Fruit fly (Drosophila melanogaster) whole organism, embryonic: ENCODE measurements around the gene CG13931.

Experiments used
- ATbp ChIP-seq: fragments of 200-800 bp; sonication (Bioruptor generic); optimal IDR thresholded peaks from 2 replicates; lab custom pipeline; 2017; ENCODE audit warnings: missing biosample characterization, mild to moderate bottlenecking, missing genetic modification characterization, missing genetic modification reagents
- BEAF-32 ChIP-seq: fragments of 200-800 bp; sonication (Bioruptor generic); optimal IDR thresholded peaks from 3 replicates; lab custom pipeline; 2017; ENCODE audit warnings: missing biosample characterization, missing genetic modification characterization, mild to moderate bottlenecking, moderate library complexity, missing genetic modification reagents
- CG10267 ChIP-seq: fragments of 200-800 bp; sonication (Bioruptor generic); optimal IDR thresholded peaks from 2 replicates; lab custom pipeline; 2018; ENCODE audit warnings: missing biosample characterization, mild to moderate bottlenecking, missing genetic modification characterization, moderate library complexity
- CG10431 ChIP-seq: fragments of 200-800 bp; sonication (Bioruptor generic); optimal IDR thresholded peaks from 3 replicates; lab custom pipeline; 2018; ENCODE audit warnings: missing biosample characterization, mild to moderate bottlenecking, missing genetic modification characterization
- CG10462 ChIP-seq: fragments of 200-800 bp; sonication (Bioruptor generic); optimal IDR thresholded peaks from 2 replicates; lab custom pipeline; 2016; ENCODE audit warnings: missing biosample characterization, missing genetic modification characterization
- CG10979 ChIP-seq: fragments of 200-800 bp; sonication (Bioruptor generic); optimal IDR thresholded peaks from 2 replicates; lab custom pipeline; 2018; ENCODE audit warnings: missing biosample characterization, mild to moderate bottlenecking, missing genetic modification characterization, moderate library complexity
- CG11504 ChIP-seq: fragments of 200-800 bp; sonication (Bioruptor generic); optimal IDR thresholded peaks from 3 replicates; lab custom pipeline; 2019; ENCODE audit warnings: missing biosample characterization, mild to moderate bottlenecking, missing genetic modification characterization, moderate library complexity
- CG11560 ChIP-seq: fragments of 200-800 bp; sonication (Bioruptor generic); IDR thresholded peaks from 3 replicates; pipeline ENCODE4 v1.3.6; 2022; ENCODE audit warnings: missing biosample characterization, missing genetic modification characterization
- CG12942 ChIP-seq: fragments of 200-800 bp; sonication (Bioruptor generic); optimal IDR thresholded peaks from 3 replicates; lab custom pipeline; 2016; ENCODE audit warnings: missing biosample characterization, missing genetic modification characterization
- CG15696 ChIP-seq: fragments of 200-800 bp; sonication (Bioruptor generic); optimal IDR thresholded peaks from 2 replicates; lab custom pipeline; 2019; ENCODE audit warnings: missing biosample characterization, mild to moderate bottlenecking, missing genetic modification characterization, moderate library complexity
- CG17186 ChIP-seq: fragments of 200-800 bp; sonication (Bioruptor generic); optimal IDR thresholded peaks from 3 replicates; lab custom pipeline; 2017; ENCODE audit warnings: missing biosample characterization, missing genetic modification reagents, missing genetic modification characterization
- CG1832 ChIP-seq: fragments of 200-800 bp; sonication (Bioruptor generic); optimal IDR thresholded peaks from 2 replicates; lab custom pipeline; 2017; ENCODE audit warnings: missing biosample characterization, mild to moderate bottlenecking, missing genetic modification characterization, inconsistent platforms
- CG18619 ChIP-seq: fragments of 200-800 bp; sonication (Bioruptor generic); optimal IDR thresholded peaks from 3 replicates; lab custom pipeline; 2017; ENCODE audit warnings: missing biosample characterization, mild to moderate bottlenecking, missing genetic modification characterization
- CG34422 ChIP-seq: fragments of 200-800 bp; sonication (Bioruptor generic); IDR thresholded peaks from 3 replicates; pipeline ENCODE4 v1.3.6; 2022; ENCODE audit warnings: missing biosample characterization, missing genetic modification characterization
- CG5180 ChIP-seq: fragments of 200-800 bp; sonication (Bioruptor generic); optimal IDR thresholded peaks from 3 replicates; lab custom pipeline; 2017; ENCODE audit warnings: missing biosample characterization, missing genetic modification characterization, mild to moderate bottlenecking, moderate library complexity, missing genetic modification reagents
- CG6813 ChIP-seq: fragments of 200-800 bp; sonication (Bioruptor generic); optimal IDR thresholded peaks from 2 replicates; lab custom pipeline; 2017; ENCODE audit warnings: missing biosample characterization, missing genetic modification characterization, mild to moderate bottlenecking, moderate library complexity, missing genetic modification reagents
- CG9609 ChIP-seq: fragments of 200-800 bp; sonication (Bioruptor generic); optimal IDR thresholded peaks from 3 replicates; lab custom pipeline; 2016; ENCODE audit warnings: missing biosample characterization, missing genetic modification characterization
- D19A ChIP-seq: fragments of 200-800 bp; optimal IDR thresholded peaks from 3 replicates; lab custom pipeline; 2019; ENCODE audit warnings: missing biosample characterization, mild to moderate bottlenecking, missing genetic modification characterization, moderate library complexity
- Dad ChIP-seq: fragments of 200-800 bp; sonication (Bioruptor generic); optimal IDR thresholded peaks from 3 replicates; lab custom pipeline; 2016; ENCODE audit warnings: missing biosample characterization, missing genetic modification characterization
- Ets65A ChIP-seq: fragments of 200-800 bp; sonication (Bioruptor generic); peaks from one replicate; lab custom pipeline; 2016; ENCODE audit warnings: missing biosample characterization, missing genetic modification characterization
- Hmx ChIP-seq: fragments of 200-800 bp; sonication (Bioruptor generic); optimal IDR thresholded peaks from 2 replicates; lab custom pipeline; 2016; ENCODE audit warnings: missing biosample characterization, missing genetic modification characterization
- MESR4 ChIP-seq: fragments of 200-800 bp; sonication (Bioruptor generic); optimal IDR thresholded peaks from 2 replicates; lab custom pipeline; 2018; ENCODE audit warnings: missing biosample characterization, mild to moderate bottlenecking, missing genetic modification characterization, moderate library complexity
- Med ChIP-seq: fragments of 200-800 bp; sonication (Bioruptor generic); peaks from one replicate; lab custom pipeline; 2016; ENCODE audit warnings: missing biosample characterization, missing genetic modification characterization, mild to moderate bottlenecking, inconsistent platforms, moderate library complexity
- Mes4 ChIP-seq: fragments of 200-800 bp; sonication (Bioruptor generic); optimal IDR thresholded peaks from 2 replicates; lab custom pipeline; 2016; ENCODE audit warnings: missing biosample characterization, missing genetic modification characterization
- NC2α ChIP-seq: fragments of 200-800 bp; sonication (Bioruptor generic); optimal IDR thresholded peaks from 2 replicates; lab custom pipeline; 2016; ENCODE audit warnings: missing biosample characterization, missing genetic modification characterization
- NfI ChIP-seq: fragments of 200-800 bp; sonication (Bioruptor generic); optimal IDR thresholded peaks from 3 replicates; lab custom pipeline; 2018; ENCODE audit warnings: missing biosample characterization, mild to moderate bottlenecking, missing genetic modification characterization, moderate library complexity
- Oaz ChIP-seq: fragments of 200-800 bp; sonication (Bioruptor generic); IDR thresholded peaks from 2 replicates; pipeline ENCODE4 v1.3.6; 2022; ENCODE audit warnings: missing biosample characterization, missing genetic modification characterization
- Opbp ChIP-seq: fragments of 200-800 bp; sonication (Bioruptor generic); IDR thresholded peaks from 3 replicates; pipeline ENCODE4 v1.3.6; 2022; ENCODE audit warnings: missing biosample characterization, missing genetic modification characterization; ENCODE audit not compliant: partially characterized antibody
- Xrp1 ChIP-seq: fragments of 200-800 bp; sonication (Bioruptor generic); IDR thresholded peaks from 2 replicates; pipeline ENCODE4 v1.3.6; 2022; ENCODE audit warnings: missing biosample characterization, missing genetic modification characterization
- ash1 ChIP-seq: fragments of 200-800 bp; sonication (Bioruptor generic); optimal IDR thresholded peaks from 2 replicates; lab custom pipeline; 2018; ENCODE audit warnings: missing biosample characterization, mild to moderate bottlenecking, missing genetic modification characterization
- crol ChIP-seq: fragments of 200-800 bp; sonication (Bioruptor generic); IDR thresholded peaks from 2 replicates; pipeline ENCODE4 v1.3.6; 2022; ENCODE audit warnings: missing biosample characterization, missing genetic modification characterization
- da ChIP-seq: fragments of 200-800 bp; sonication (Bioruptor generic); optimal IDR thresholded peaks from 2 replicates; lab custom pipeline; 2016; ENCODE audit warnings: missing biosample characterization, missing genetic modification characterization
- dmrt99B ChIP-seq: fragments of 200-800 bp; sonication (Bioruptor generic); optimal IDR thresholded peaks from 2 replicates; lab custom pipeline; 2018; ENCODE audit warnings: missing biosample characterization, mild to moderate bottlenecking, missing genetic modification characterization, moderate library complexity
- fd96Cb ChIP-seq: fragments of 200-800 bp; sonication (Bioruptor generic); optimal IDR thresholded peaks from 2 replicates; lab custom pipeline; 2018; ENCODE audit warnings: missing biosample characterization, mild to moderate bottlenecking, missing genetic modification characterization, moderate library complexity
- gcm2 ChIP-seq: fragments of 200-800 bp; sonication (Bioruptor generic); optimal IDR thresholded peaks from 2 replicates; lab custom pipeline; 2016; ENCODE audit warnings: missing biosample characterization, missing genetic modification characterization
- grau ChIP-seq: fragments of 200-800 bp; optimal IDR thresholded peaks from 3 replicates; lab custom pipeline; 2019; ENCODE audit warnings: missing biosample characterization, mild to moderate bottlenecking, missing genetic modification characterization, moderate library complexity
- gt ChIP-seq: fragments of 200-800 bp; sonication (Bioruptor generic); IDR thresholded peaks from 2 replicates; pipeline ENCODE4 v1.3.6; 2022; ENCODE audit warnings: missing biosample characterization, missing genetic modification characterization
- kay ChIP-seq: fragments of 200-800 bp; sonication (Bioruptor generic); optimal IDR thresholded peaks from 2 replicates; lab custom pipeline; 2016; ENCODE audit warnings: missing biosample characterization, missing genetic modification characterization
- kni ChIP-seq: fragments of 200-800 bp; sonication (Bioruptor generic); optimal IDR thresholded peaks from 3 replicates; lab custom pipeline; 2017; ENCODE audit warnings: mild to moderate bottlenecking, missing biosample characterization, missing genetic modification reagents, missing genetic modification characterization
- maf-S ChIP-seq: fragments of 200-800 bp; sonication (Bioruptor generic); optimal IDR thresholded peaks from 2 replicates; lab custom pipeline; 2016; ENCODE audit warnings: missing biosample characterization, missing genetic modification characterization
- mam ChIP-seq: fragments of 200-800 bp; sonication (Bioruptor generic); optimal IDR thresholded peaks from 3 replicates; lab custom pipeline; 2016; ENCODE audit warnings: missing biosample characterization, missing genetic modification characterization
- mirr ChIP-seq: fragments of 200-800 bp; sonication (Bioruptor generic); optimal IDR thresholded peaks from 3 replicates; lab custom pipeline; 2018; ENCODE audit warnings: missing biosample characterization, mild to moderate bottlenecking, missing genetic modification characterization
- pho ChIP-seq: fragments of 200-800 bp; sonication (Bioruptor generic); optimal IDR thresholded peaks from 2 replicates; lab custom pipeline; 2016; ENCODE audit warnings: missing biosample characterization, missing genetic modification characterization
- pum ChIP-seq: fragments of 200-800 bp; sonication (Bioruptor generic); optimal IDR thresholded peaks from 2 replicates; lab custom pipeline; 2016; ENCODE audit warnings: missing biosample characterization, missing genetic modification characterization
- pzg ChIP-seq: fragments of 200-800 bp; sonication (Bioruptor generic); optimal IDR thresholded peaks from 3 replicates; lab custom pipeline; 2018; ENCODE audit warnings: missing biosample characterization, mild to moderate bottlenecking, missing genetic modification characterization, moderate library complexity
- sens ChIP-seq: fragments of 200-800 bp; sonication (Bioruptor generic); peaks from one replicate; lab custom pipeline; 2016; ENCODE audit warnings: missing biosample characterization, missing genetic modification characterization
- shn ChIP-seq: fragments of 200-800 bp; sonication (Bioruptor generic); optimal IDR thresholded peaks from 3 replicates; lab custom pipeline; 2016; ENCODE audit warnings: missing biosample characterization, missing genetic modification characterization
- slou ChIP-seq: fragments of 200-800 bp; sonication (Bioruptor generic); optimal IDR thresholded peaks from 3 replicates; lab custom pipeline; 2016; ENCODE audit warnings: missing biosample characterization, missing genetic modification characterization
- sqz ChIP-seq: fragments of 200-800 bp; sonication (Bioruptor generic); optimal IDR thresholded peaks from 3 replicates; lab custom pipeline; 2018; ENCODE audit warnings: missing biosample characterization, mild to moderate bottlenecking, missing genetic modification characterization
- toy ChIP-seq: fragments of 200-800 bp; sonication (Bioruptor generic); IDR thresholded peaks from 2 replicates; pipeline ENCODE4 v1.3.6; 2022; ENCODE audit warnings: missing biosample characterization, missing genetic modification characterization
- vvl ChIP-seq: fragments of 200-800 bp; sonication (Bioruptor generic); IDR thresholded peaks from 2 replicates; pipeline ENCODE4 v1.3.6; 2022; ENCODE audit warnings: missing biosample characterization, missing genetic modification characterization
- wdn ChIP-seq: fragments of 200-800 bp; sonication (Bioruptor generic); IDR thresholded peaks from 2 replicates; pipeline ENCODE4 v1.3.6; 2022; ENCODE audit warnings: missing biosample characterization, missing genetic modification characterization

The CG13931 gene

dm6 chr3L:1730873-1731272 lies 28.7 kb upstream of the CG13931 start, which contains the start of gene drpr (continued):
- no peak for TF ChIP-seq gcm2 (GFP tag; lab: Kevin White, UChicago)
- no peak for TF ChIP-seq CG10462 (GFP tag; lab: Kevin White, UChicago)
- TF ChIP-seq CG15696 (tag; lab: Kevin White, UChicago): peak; percentile 4
- no peak for TF ChIP-seq ash1 (GFP tag; lab: Kevin White, UChicago)
- TF ChIP-seq kay (GFP tag; lab: Kevin White, UChicago): no peak
- peak; percentile 7 for TF ChIP-seq mirr (GFP tag; lab: Kevin White, UChicago)
- no peak for TF ChIP-seq shn (GFP tag; lab: Kevin White, UChicago)
- no peak for TF ChIP-seq fd96Cb (tag; lab: Kevin White, UChicago)
- TF ChIP-seq D19A (tag; lab: Kevin White, UChicago): peak; percentile 26
- TF ChIP-seq CG11560 (tag; lab: Robert Waterston, UW): no peak
- TF ChIP-seq CG34422: peak; percentile 71
- peak; percentile 42 for TF ChIP-seq CG11504 (tag; lab: Kevin White, UChicago)
- peak; percentile 32 for TF ChIP-seq BEAF-32 (GFP tag; lab: Kevin White, UChicago)
- TF ChIP-seq CG9609: no peak
- no peak for TF ChIP-seq crol (GFP tag; lab: Robert Waterston, UW)
- TF ChIP-seq CG10267 (tag; lab: Kevin White, UChicago): peak; percentile 58
- no peak for TF ChIP-seq dmrt99B
- no peak for TF ChIP-seq ATbp (GFP tag; lab: Kevin White, UChicago)
- TF ChIP-seq Hmx: no peak
- TF ChIP-seq grau (tag; lab: Kevin White, UChicago): peak; percentile 27
- no peak for TF ChIP-seq pum (GFP tag; lab: Kevin White, UChicago)
- no peak for TF ChIP-seq CG5180 (GFP tag; lab: Kevin White, UChicago)
- TF ChIP-seq Opbp (GFP tag; lab: Robert Waterston, UW): no peak
- peak; percentile 18 for TF ChIP-seq maf-S (GFP tag; lab: Kevin White, UChicago)
- no peak for TF ChIP-seq sqz (GFP tag; lab: Kevin White, UChicago)
- peak; percentile 2 for TF ChIP-seq kni
- TF ChIP-seq Oaz (GFP tag; lab: Robert Waterston, UW): no peak
- TF ChIP-seq MESR4 (GFP tag; lab: Kevin White, UChicago): peak; percentile 79
- no peak for TF ChIP-seq mam (GFP tag; lab: Kevin White, UChicago)
- TF ChIP-seq vvl (GFP tag; lab: Robert Waterston, UW): peak; percentile 61
- no peak for TF ChIP-seq pho (GFP tag; lab: Kevin White, UChicago)
- no peak for TF ChIP-seq slou
- peak; percentile 90 for TF ChIP-seq pzg
- no peak for TF ChIP-seq NC2α (GFP tag; lab: Kevin White, UChicago)
- TF ChIP-seq Med (GFP tag; lab: Kevin White, UChicago): peak; percentile 90
- no peak for TF ChIP-seq CG6813
- no peak for TF ChIP-seq Xrp1 (GFP tag; lab: Robert Waterston, UW)
- TF ChIP-seq CG10431 (GFP tag; lab: Kevin White, UChicago): peak; percentile 17
- no peak for TF ChIP-seq Dad (GFP tag; lab: Kevin White, UChicago)
- peak; percentile 20 for TF ChIP-seq CG10979 (tag; lab: Kevin White, UChicago)
- no peak for TF ChIP-seq toy (GFP tag; lab: Robert Waterston, UW)
- peak; percentile 19 for TF ChIP-seq Mes4 (GFP tag; lab: Kevin White, UChicago)
- TF ChIP-seq gt (GFP tag; lab: Robert Waterston, UW): no peak
- TF ChIP-seq CG18619 (GFP tag; lab: Kevin White, UChicago): no peak
- TF ChIP-seq CG17186 (GFP tag; lab: Kevin White, UChicago): peak; percentile 11
- TF ChIP-seq CG1832 (GFP tag; lab: Kevin White, UChicago): no peak
- TF ChIP-seq CG12942: no peak
- no peak for TF ChIP-seq wdn
- peak; percentile 39 for TF ChIP-seq NfI (GFP tag; lab: Kevin White, UChicago)
- no peak for TF ChIP-seq Ets65A
- peak; percentile 84 for TF ChIP-seq sens
- no peak for TF ChIP-seq da (GFP tag; lab: Kevin White, UChicago)
